Fruit fly (Drosophila melanogaster) whole organism, embryonic: ENCODE measurements around the gene Psa.

ENCODE experiments used
- Abd-B ChIP-seq: fragments of 200-800 bp; sonication (Bioruptor generic); optimal IDR thresholded peaks from 2 replicates; lab custom pipeline; 2018; ENCODE audit warnings: missing biosample characterization, mild to moderate bottlenecking, missing genetic modification characterization, moderate library complexity
- CG9876 ChIP-seq: fragments of 200-800 bp; sonication (Bioruptor generic); optimal IDR thresholded peaks from 2 replicates; lab custom pipeline; 2016; ENCODE audit warnings: missing biosample characterization, missing genetic modification characterization
- NK7.1 ChIP-seq: fragments of 200-800 bp; sonication (Bioruptor generic); optimal IDR thresholded peaks from 3 replicates; lab custom pipeline; 2016; ENCODE audit warnings: missing biosample characterization, missing genetic modification characterization
- ash1 ChIP-seq: fragments of 200-800 bp; sonication (Bioruptor generic); optimal IDR thresholded peaks from 2 replicates; lab custom pipeline; 2018; ENCODE audit warnings: missing biosample characterization, mild to moderate bottlenecking, missing genetic modification characterization
- sc ChIP-seq, 3 experiments: fragments of >200 bp in 2 of 3; fragments of 200-800 bp in 1 of 3; sonication (Bioruptor generic) in 1 of 3; optimal IDR thresholded peaks; 2 replicates in 2 of 3; 3 replicates in 1 of 3; lab custom pipeline; 2017; ENCODE audit warnings: mild to moderate bottlenecking in 1 of 3, missing biosample characterization in 1 of 3, missing genetic modification characterization in 1 of 3, missing genetic modification reagents in 1 of 3
- sens ChIP-seq: fragments of 200-800 bp; sonication (Bioruptor generic); peaks from one replicate; lab custom pipeline; 2016; ENCODE audit warnings: missing biosample characterization, missing genetic modification characterization

DNA sequence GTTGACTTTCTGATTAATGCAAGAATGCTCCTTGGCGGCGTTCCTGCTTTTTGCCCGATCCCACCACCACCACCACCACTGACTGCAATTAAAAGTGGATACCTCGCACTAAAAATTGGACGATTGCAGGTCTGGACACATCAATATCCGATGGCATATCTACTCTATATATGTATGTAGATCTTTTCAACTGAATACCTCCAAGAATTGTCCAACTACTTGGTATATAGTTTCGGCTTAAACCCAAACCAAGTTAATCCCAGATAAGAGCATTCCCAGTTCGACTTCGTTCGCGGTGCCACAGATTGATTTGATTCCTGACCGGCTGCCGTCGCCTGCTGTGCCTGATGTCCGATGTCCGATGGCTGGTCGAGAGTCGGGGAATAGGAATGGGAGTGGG, 17.9 kb upstream of the Psa start:
- TF ChIP-seq CG9876 (GFP tag; lab: Kevin White, UChicago) (no peak), Abd-B (no peak), sc (optimal IDR thresholded peaks at IDR 0.05; lab: Kevin White, UChicago) (no peak), sc (GFP tag; optimal IDR thresholded peaks at IDR 0.05; lab: Kevin White, UChicago) (no peak), ash1 (GFP tag; lab: Kevin White, UChicago) (no peak), sens (no peak), NK7.1 (GFP tag; lab: Kevin White, UChicago) (no peak)
